Worm (Caenorhabditis elegans) whole organism, mixed stage, embryonic: ENCODE results near the gene abu-1.

Experiments
- M03D4.4 ChIP-seq: sonication (generic microtip); optimal IDR thresholded peaks from 2 replicates; lab custom pipeline; 2017; ENCODE audit warnings: mild to moderate bottlenecking, missing genetic modification characterization, missing compliant biosample characterization
- bed-3 ChIP-seq: fragments of 200-800 bp; sonication (Bioruptor generic); optimal IDR thresholded peaks from 3 replicates; lab custom pipeline; 2018; ENCODE audit warnings: mild to moderate bottlenecking, missing genetic modification characterization, moderate library complexity, missing compliant biosample characterization
- blmp-1 ChIP-seq: fragments of 150-350 bp; optimal IDR thresholded peaks from 2 replicates; lab custom pipeline; 2014; ENCODE audit warnings: missing biosample characterization, missing genetic modification characterization
- ceh-39 ChIP-seq: fragments of 150-350 bp; optimal IDR thresholded peaks from 2 replicates; lab custom pipeline; 2014; ENCODE audit warnings: missing biosample characterization, missing genetic modification characterization
- ceh-43 ChIP-seq: fragments of 200-800 bp; sonication (Bioruptor generic); optimal IDR thresholded peaks from 2 replicates; lab custom pipeline; 2018; ENCODE audit warnings: mild to moderate bottlenecking, missing genetic modification characterization, moderate library complexity, missing compliant biosample characterization
- ceh-83 ChIP-seq: fragments of 200-800 bp; sonication (Bioruptor generic); optimal IDR thresholded peaks from 2 replicates; lab custom pipeline; 2018; ENCODE audit warnings: mild to moderate bottlenecking, missing genetic modification characterization, missing compliant biosample characterization
- ces-1 ChIP-seq: fragments of 150-350 bp; optimal IDR thresholded peaks from 2 replicates; lab custom pipeline; 2014; ENCODE audit warnings: missing biosample characterization, missing genetic modification reagents, missing genetic modification characterization
- cnd-1 ChIP-seq: fragments of 200-800 bp; sonication (Bioruptor generic); optimal IDR thresholded peaks from 2 replicates; lab custom pipeline; 2018; ENCODE audit warnings: mild to moderate bottlenecking, missing genetic modification characterization, missing compliant biosample characterization
- drap-1 ChIP-seq: fragments of 200-800 bp; sonication (Bioruptor generic); optimal IDR thresholded peaks from 3 replicates; lab custom pipeline; 2018; ENCODE audit warnings: mild to moderate bottlenecking, missing genetic modification characterization, missing compliant biosample characterization
- elt-1 ChIP-seq: sonication (generic microtip); optimal IDR thresholded peaks from 2 replicates; lab custom pipeline; 2017; ENCODE audit warnings: missing genetic modification characterization, mild to moderate bottlenecking, missing compliant biosample characterization, antibody characterized with exemption, moderate library complexity, borderline replicate concordance; ENCODE audit not compliant: insufficient read depth
- elt-3 ChIP-seq: fragments of 150-350 bp; optimal IDR thresholded peaks from 2 replicates; lab custom pipeline; 2014; ENCODE audit warnings: missing biosample characterization, missing genetic modification characterization
- flh-1 ChIP-seq: fragments of 200-800 bp; sonication (Bioruptor generic); optimal IDR thresholded peaks from 2 replicates; lab custom pipeline; 2018; ENCODE audit warnings: mild to moderate bottlenecking, missing genetic modification characterization, moderate library complexity, missing compliant biosample characterization
- ham-2 ChIP-seq: fragments of 200-800 bp; sonication (Bioruptor generic); optimal IDR thresholded peaks from 2 replicates; lab custom pipeline; 2018; ENCODE audit warnings: mild to moderate bottlenecking, missing genetic modification characterization, missing compliant biosample characterization
- hlh-1 ChIP-seq: fragments of 150-350 bp; optimal IDR thresholded peaks from 2 replicates; lab custom pipeline; 2014; ENCODE audit warnings: missing biosample characterization, missing genetic modification reagents, missing genetic modification characterization
- lin-13 ChIP-seq: fragments of 150-350 bp; optimal IDR thresholded peaks from 2 replicates; lab custom pipeline; 2014; ENCODE audit warnings: missing biosample characterization, missing genetic modification characterization
- lin-32 ChIP-seq: fragments of 200-800 bp; sonication (Bioruptor generic); optimal IDR thresholded peaks from 2 replicates; lab custom pipeline; 2018; ENCODE audit warnings: mild to moderate bottlenecking, missing genetic modification characterization, missing compliant biosample characterization
- lsy-2 ChIP-seq: fragments of 150-350 bp; optimal IDR thresholded peaks from 2 replicates; lab custom pipeline; 2014; ENCODE audit warnings: missing biosample characterization, missing genetic modification characterization
- mep-1 ChIP-seq: fragments of 150-350 bp; optimal IDR thresholded peaks from 2 replicates; lab custom pipeline; 2017; ENCODE audit warnings: missing biosample characterization, missing genetic modification reagents, missing genetic modification characterization, inconsistent platforms
- nhr-12 ChIP-seq: fragments of 150-350 bp; optimal IDR thresholded peaks from 2 replicates; lab custom pipeline; 2014; ENCODE audit warnings: missing biosample characterization, missing genetic modification characterization
- nhr-2 ChIP-seq: fragments of 150-350 bp; optimal IDR thresholded peaks from 2 replicates; lab custom pipeline; 2014; ENCODE audit warnings: missing biosample characterization, missing genetic modification characterization
- nhr-237 ChIP-seq: fragments of 150-350 bp; optimal IDR thresholded peaks from 2 replicates; lab custom pipeline; 2014; ENCODE audit warnings: missing biosample characterization, missing genetic modification characterization
- nhr-28 ChIP-seq: fragments of 150-350 bp; optimal IDR thresholded peaks from 2 replicates; lab custom pipeline; 2014; ENCODE audit warnings: missing biosample characterization, missing genetic modification characterization
- nhr-76 ChIP-seq: sonication (generic microtip); optimal IDR thresholded peaks from 2 replicates; lab custom pipeline; 2017; ENCODE audit warnings: missing biosample characterization, missing genetic modification characterization
- pha-4 ChIP-seq: fragments of 150-350 bp; optimal IDR thresholded peaks from 2 replicates; lab custom pipeline; 2018; ENCODE audit warnings: missing biosample characterization, missing genetic modification reagents, missing genetic modification characterization
- sem-2 ChIP-seq: fragments of 200-800 bp; sonication (Bioruptor generic); optimal IDR thresholded peaks from 2 replicates; lab custom pipeline; 2018; ENCODE audit warnings: mild to moderate bottlenecking, missing genetic modification characterization, missing compliant biosample characterization
- snpc-4 ChIP-seq: fragments of 150-350 bp; optimal IDR thresholded peaks from 2 replicates; lab custom pipeline; 2014; ENCODE audit warnings: missing biosample characterization, missing genetic modification characterization
- sptf-1 ChIP-seq: sonication (generic microtip); optimal IDR thresholded peaks from 2 replicates; lab custom pipeline; 2017; ENCODE audit warnings: mild to moderate bottlenecking, missing genetic modification characterization, moderate library complexity, missing compliant biosample characterization
- tbx-8 ChIP-seq: fragments of 200-800 bp; sonication (Bioruptor generic); optimal IDR thresholded peaks from 2 replicates; lab custom pipeline; 2018; ENCODE audit warnings: mild to moderate bottlenecking, missing genetic modification characterization, moderate library complexity, missing compliant biosample characterization
- unc-120 ChIP-seq: sonication (generic microtip); optimal IDR thresholded peaks from 2 replicates; lab custom pipeline; 2017; ENCODE audit warnings: missing genetic modification characterization, missing compliant biosample characterization; ENCODE audit not compliant: poor library complexity, severe bottlenecking
- unc-62 ChIP-seq: fragments of 150-350 bp; optimal IDR thresholded peaks from 2 replicates; lab custom pipeline; 2014; ENCODE audit warnings: missing biosample characterization, missing genetic modification reagents, missing genetic modification characterization
- ztf-11 ChIP-seq: fragments of 150-350 bp; optimal IDR thresholded peaks from 2 replicates; lab custom pipeline; 2014; ENCODE audit warnings: missing biosample characterization, missing genetic modification characterization

Gene abu-1

DNA sequence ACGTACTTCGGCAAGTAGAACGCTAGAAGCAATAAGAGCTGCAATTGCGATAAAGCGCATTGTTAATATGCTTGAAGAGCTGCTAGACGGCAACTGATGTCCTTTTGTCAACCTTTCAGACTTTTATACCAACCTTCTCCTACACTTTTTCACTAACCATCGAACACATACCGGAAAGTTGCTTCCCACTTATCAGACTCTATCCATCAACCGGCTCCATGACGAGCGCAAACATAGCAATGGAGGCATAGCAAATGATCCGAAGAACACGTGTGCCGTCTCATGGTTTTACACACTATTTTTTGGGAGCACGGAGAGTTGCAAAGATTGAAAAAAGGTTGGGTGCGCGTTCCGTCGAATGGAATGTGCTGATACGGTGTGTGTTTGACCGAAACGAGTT is at the start of gene abu-1:
Gene abu-1, minus strand, starts transcription at position 101 of the 400 bp plus-strand sequence.
- TF ChIP-seq nhr-2 (tag; lab: Kevin White, UChicago) = no peak
- no peak for TF ChIP-seq lsy-2 (tag; lab: Kevin White, UChicago)
- TF ChIP-seq ham-2 (GFP tag; lab: Kevin White, UChicago) = no peak
- TF ChIP-seq nhr-12 (tag; lab: Kevin White, UChicago) = no peak
- no peak for TF ChIP-seq unc-120 (tag; lab: Kevin White, UChicago)
- no peak for TF ChIP-seq pha-4
- no peak for TF ChIP-seq snpc-4 (tag; lab: Kevin White, UChicago)
- no peak for TF ChIP-seq tbx-8
- TF ChIP-seq ceh-39 (tag; lab: Kevin White, UChicago) = no peak
- TF ChIP-seq ceh-43 (GFP tag; lab: Kevin White, UChicago) = no peak
- no peak for TF ChIP-seq cnd-1 (tag; lab: Kevin White, UChicago)

DNA sequence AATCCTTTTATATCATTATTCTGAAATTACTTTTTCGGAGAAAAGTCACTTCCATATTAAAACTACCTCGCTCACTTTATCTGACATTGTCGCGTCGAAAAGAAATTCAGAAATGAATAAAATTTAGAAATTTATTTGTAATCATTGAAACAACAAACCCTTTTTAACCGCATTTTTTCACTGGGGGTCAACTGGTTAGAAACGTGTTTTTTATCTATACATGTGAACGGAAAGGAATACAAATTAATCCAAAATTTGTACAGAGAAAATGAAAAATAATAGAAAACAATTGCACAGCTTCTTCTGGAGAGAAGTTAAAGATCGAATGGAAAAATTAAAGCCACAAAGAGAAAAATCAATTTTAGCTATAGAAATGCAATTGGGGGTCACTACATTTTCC is 47.0 kb upstream of the abu-1 start, which contains the start of gene tag-314:
Gene tag-314, minus strand, starts transcription at position 101 of the 400 bp plus-strand sequence.
- TF ChIP-seq M03D4.4 = no peak
- no peak for TF ChIP-seq nhr-2 (tag; lab: Kevin White, UChicago)
- TF ChIP-seq blmp-1 (tag; lab: Kevin White, UChicago) = no peak
- TF ChIP-seq ces-1 (GFP tag; lab: Kevin White, UChicago) = no peak
- TF ChIP-seq bed-3 (GFP tag; lab: Kevin White, UChicago) = no peak
- no peak for TF ChIP-seq ceh-83 (GFP tag; lab: Kevin White, UChicago)
- no peak for TF ChIP-seq nhr-12 (tag; lab: Kevin White, UChicago)
- no peak for TF ChIP-seq lin-32 (GFP tag; lab: Kevin White, UChicago)

DNA sequence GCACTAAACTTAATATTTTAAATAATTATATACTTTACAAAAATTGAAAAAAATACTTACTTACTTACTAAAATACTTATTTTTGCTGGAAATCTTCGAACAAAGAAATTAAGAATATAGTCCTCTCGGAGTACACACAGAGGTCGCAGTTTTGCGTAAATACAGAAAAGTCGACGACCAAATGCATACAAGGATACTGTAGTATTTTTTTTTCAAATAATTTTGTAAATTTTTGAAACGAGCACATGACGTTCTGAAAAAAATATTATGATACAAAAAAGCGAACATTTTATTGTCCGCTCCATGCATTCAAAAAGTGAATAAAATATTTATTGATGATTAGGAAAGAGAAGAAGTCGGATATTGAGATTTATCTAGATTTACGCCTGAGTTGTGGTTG is 44.6 kb upstream of the abu-1 start, which contains the start of gene apc-10:
Gene apc-10, minus strand, starts transcription at position 101 of the 400 bp plus-strand sequence.
- no peak for TF ChIP-seq elt-1
- no peak for TF ChIP-seq drap-1
- TF ChIP-seq ceh-83 (GFP tag; lab: Kevin White, UChicago) = no peak
- TF ChIP-seq sptf-1 (tag; lab: Kevin White, UChicago) = no peak
- no peak for TF ChIP-seq nhr-237 (tag; lab: Kevin White, UChicago)
- TF ChIP-seq unc-62 (GFP tag; lab: Kevin White, UChicago) = no peak
- no peak for TF ChIP-seq ztf-11
- TF ChIP-seq blmp-1 (tag; lab: Kevin White, UChicago) = no peak
- TF ChIP-seq flh-1 (GFP tag; lab: Kevin White, UChicago) = no peak

DNA sequence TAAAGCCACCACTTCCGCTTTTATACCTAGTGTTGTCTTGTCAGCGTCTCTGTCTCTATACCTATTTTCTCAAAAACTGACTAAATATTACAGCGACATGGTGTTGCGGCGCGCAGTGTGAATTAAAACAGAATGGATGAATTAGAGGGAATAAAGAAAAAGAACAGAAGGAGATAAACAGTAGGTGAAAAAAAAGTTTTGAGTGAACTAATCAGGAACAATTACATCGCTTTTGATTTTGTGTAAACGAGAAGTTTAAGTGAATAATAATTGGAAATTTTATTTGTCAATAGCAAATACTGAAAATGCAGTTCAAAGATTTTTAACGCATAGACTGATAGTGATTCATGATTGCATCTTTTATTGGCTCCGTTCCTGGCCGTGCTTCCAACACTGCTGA is 43.5 kb upstream of the abu-1 start, which contains the start of gene col-12:
Gene col-12, minus strand, starts transcription at position 101 of the 400 bp plus-strand sequence.
- TF ChIP-seq lin-13 (tag; lab: Kevin White, UChicago) (no peak), nhr-237 (tag; lab: Kevin White, UChicago) (no peak), hlh-1 (tag; lab: Kevin White, UChicago) (no peak), sptf-1 (tag; lab: Kevin White, UChicago) (no peak), nhr-76 (tag; lab: Kevin White, UChicago) (no peak), flh-1 (GFP tag; lab: Kevin White, UChicago) (no peak), nhr-2 (tag; lab: Kevin White, UChicago) (no peak), ceh-39 (tag; lab: Kevin White, UChicago) (no peak), pha-4 (no peak), lin-32 (GFP tag; lab: Kevin White, UChicago) (no peak), sem-2 (no peak), blmp-1 (tag; lab: Kevin White, UChicago) (no peak), unc-62 (GFP tag; lab: Kevin White, UChicago) (no peak), bed-3 (GFP tag; lab: Kevin White, UChicago) (no peak), cnd-1 (tag; lab: Kevin White, UChicago) (no peak)

DNA sequence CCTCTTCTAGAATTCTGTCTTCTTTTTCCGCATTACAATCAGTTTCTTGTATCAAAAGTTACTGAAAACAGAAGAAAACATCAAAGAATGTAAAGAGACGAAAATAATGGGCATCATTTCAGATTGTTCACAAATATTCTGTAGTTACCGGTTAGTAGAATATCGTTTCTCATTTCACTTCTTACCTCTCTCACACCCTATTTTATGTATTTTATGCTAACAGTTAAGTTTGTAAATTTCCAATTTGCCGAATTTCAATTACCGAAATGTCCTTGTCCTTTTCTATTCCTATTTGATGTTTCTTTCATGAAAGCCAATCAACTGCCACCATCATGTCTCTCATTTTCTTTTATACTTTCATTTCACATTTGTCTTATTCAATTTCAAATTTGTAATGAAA is 41.9 kb upstream of the abu-1 start:
- TF ChIP-seq nhr-28 (tag; lab: Kevin White, UChicago) = no peak
- no peak for TF ChIP-seq elt-3 (tag; lab: Kevin White, UChicago)
- TF ChIP-seq flh-1 (GFP tag; lab: Kevin White, UChicago) = no peak
- TF ChIP-seq hlh-1 (tag; lab: Kevin White, UChicago) = no peak
- TF ChIP-seq drap-1 = no peak
- TF ChIP-seq mep-1 (tag; lab: Kevin White, UChicago) = no peak
- TF ChIP-seq nhr-12 (tag; lab: Kevin White, UChicago) = no peak
